Worm (Caenorhabditis elegans) whole organism, L4 larva: ENCODE results near the gene K11G12.6.

Source experiments
- D1046.2 ChIP-seq: fragments of 200-800 bp; sonication (Bioruptor generic); IDR thresholded peaks from 2 replicates; pipeline ENCODE4 v1.3.6; 2022; ENCODE audit warnings: missing genetic modification characterization, missing compliant biosample characterization
- F37D6.2 ChIP-seq: sonication (generic microtip); optimal IDR thresholded peaks from 2 replicates; lab custom pipeline; 2016; ENCODE audit warnings: mild to moderate bottlenecking, missing genetic modification characterization, missing compliant biosample characterization
- T20F7.1 ChIP-seq: fragments of 200-800 bp; sonication (Bioruptor generic); optimal IDR thresholded peaks from 2 replicates; lab custom pipeline; 2018; ENCODE audit warnings: mild to moderate bottlenecking, missing genetic modification characterization, missing compliant biosample characterization
- T26A8.4 ChIP-seq: fragments of 200-800 bp; sonication (Bioruptor generic); IDR thresholded peaks from 2 replicates; pipeline ENCODE4 v1.3.6; 2022; ENCODE audit warnings: missing genetic modification characterization, missing compliant biosample characterization
- Y75B8A.6 ChIP-seq: fragments of 200-800 bp; sonication (Bioruptor generic); IDR thresholded peaks from 2 replicates; pipeline ENCODE4 v1.3.6; 2022; ENCODE audit warnings: missing genetic modification reagents, missing genetic modification characterization, missing compliant biosample characterization
- ZK546.5 ChIP-seq, 2 experiments: sonication (generic microtip); optimal IDR thresholded peaks; 2 replicates each; lab custom pipeline; 2017; ENCODE audit warnings: missing biosample characterization in 2 of 2, missing genetic modification characterization in 2 of 2
- aly-2 ChIP-seq: sonication (generic microtip); optimal IDR thresholded peaks from 2 replicates; lab custom pipeline; 2018; ENCODE audit warnings: missing biosample characterization, missing genetic modification characterization
- ama-1 ChIP-seq: fragments of 150-350 bp; optimal IDR thresholded peaks from 2 replicates; lab custom pipeline; 2014; ENCODE audit warnings: inconsistent platforms, mixed read lengths
- arid-1 ChIP-seq: fragments of 200-800 bp; sonication (Bioruptor generic); conservative IDR thresholded peaks from 2 replicates; pipeline ENCODE4 v1.3.6; 2022; ENCODE audit warnings: missing genetic modification reagents, missing genetic modification characterization, missing compliant biosample characterization
- attf-4 ChIP-seq: sonication (generic microtip); optimal IDR thresholded peaks from 3 replicates; lab custom pipeline; 2017; ENCODE audit warnings: missing biosample characterization, missing genetic modification characterization
- ceh-20 ChIP-seq: fragments of 200-800 bp; sonication (Bioruptor generic); IDR thresholded peaks from 2 replicates; pipeline ENCODE4 v1.3.6; 2022; ENCODE audit warnings: missing genetic modification reagents, missing genetic modification characterization, missing compliant biosample characterization
- ceh-32 ChIP-seq: sonication (generic microtip); optimal IDR thresholded peaks from 2 replicates; lab custom pipeline; 2016; ENCODE audit warnings: mild to moderate bottlenecking, missing genetic modification characterization, missing compliant biosample characterization; ENCODE audit not compliant: poor library complexity
- ceh-44 ChIP-seq: fragments of 200-800 bp; sonication (Bioruptor generic); IDR thresholded peaks from 2 replicates; pipeline ENCODE4 v1.3.6; 2022; ENCODE audit warnings: missing genetic modification reagents, missing genetic modification characterization, missing compliant biosample characterization
- ceh-62 ChIP-seq: sonication (generic microtip); optimal IDR thresholded peaks from 2 replicates; lab custom pipeline; 2017; ENCODE audit warnings: missing biosample characterization, missing genetic modification characterization
- ctbp-1 ChIP-seq: fragments of 200-800 bp; sonication (Bioruptor generic); IDR thresholded peaks from 2 replicates; pipeline ENCODE4 v1.3.6; 2022; ENCODE audit warnings: missing genetic modification reagents, missing genetic modification characterization, missing compliant biosample characterization
- daf-12 ChIP-seq: fragments of 150-350 bp; optimal IDR thresholded peaks from 2 replicates; lab custom pipeline; 2014; ENCODE audit warnings: missing biosample characterization, missing genetic modification reagents, missing genetic modification characterization
- daf-19 ChIP-seq: fragments of 200-800 bp; sonication (Bioruptor generic); conservative IDR thresholded peaks from 2 replicates; pipeline ENCODE4 v1.3.6; 2022; ENCODE audit warnings: missing genetic modification characterization, missing compliant biosample characterization
- duxl-1 ChIP-seq: sonication (generic microtip); optimal IDR thresholded peaks from 2 replicates; lab custom pipeline; 2016; ENCODE audit warnings: mild to moderate bottlenecking, missing genetic modification characterization, moderate library complexity, missing compliant biosample characterization; ENCODE audit not compliant: poor library complexity
- egl-43 ChIP-seq: fragments of 200-800 bp; sonication (Bioruptor generic); IDR thresholded peaks from 2 replicates; pipeline ENCODE4 v1.3.6; 2022; ENCODE audit warnings: missing genetic modification reagents, missing genetic modification characterization, missing compliant biosample characterization
- fos-1 ChIP-seq: fragments of 150-350 bp; optimal IDR thresholded peaks from 2 replicates; lab custom pipeline; 2014; ENCODE audit warnings: missing biosample characterization, missing genetic modification characterization
- hlh-30 ChIP-seq: sonication (generic microtip); optimal IDR thresholded peaks from 2 replicates; lab custom pipeline; 2017; ENCODE audit warnings: antibody characterized with exemption, mild to moderate bottlenecking, missing genetic modification characterization, missing compliant biosample characterization; ENCODE audit not compliant: insufficient read depth
- hmg-1.1 ChIP-seq: fragments of 200-800 bp; sonication (Bioruptor generic); IDR thresholded peaks from 2 replicates; pipeline ENCODE4 v1.3.6; 2022; ENCODE audit warnings: missing genetic modification reagents, missing genetic modification characterization, missing compliant biosample characterization
- jun-1 ChIP-seq: fragments of 150-350 bp; optimal IDR thresholded peaks from 2 replicates; lab custom pipeline; 2014; ENCODE audit warnings: missing biosample characterization, missing genetic modification reagents, missing genetic modification characterization
- lin-1 ChIP-seq: fragments of 200-800 bp; sonication (Bioruptor generic); IDR thresholded peaks from 2 replicates; pipeline ENCODE4 v1.3.6; 2022; ENCODE audit warnings: missing genetic modification reagents, missing genetic modification characterization, missing compliant biosample characterization
- lin-13 ChIP-seq: fragments of 150-350 bp; optimal IDR thresholded peaks from 2 replicates; lab custom pipeline; 2014; ENCODE audit warnings: missing biosample characterization, missing genetic modification reagents, missing genetic modification characterization
- lin-38 ChIP-seq: fragments of 200-800 bp; sonication (Bioruptor generic); IDR thresholded peaks from 2 replicates; pipeline ENCODE4 v1.3.6; 2022; ENCODE audit warnings: missing genetic modification reagents, missing genetic modification characterization, missing compliant biosample characterization
- lir-3 ChIP-seq: sonication (generic microtip); optimal IDR thresholded peaks from 2 replicates; lab custom pipeline; 2016; ENCODE audit warnings: mild to moderate bottlenecking, missing genetic modification characterization, missing compliant biosample characterization
- madf-5 ChIP-seq, 2 experiments: fragments of 200-800 bp; sonication (Bioruptor generic); IDR thresholded peaks; 2 replicates each; pipeline ENCODE4 v1.3.6; 2022; ENCODE audit warnings: missing compliant biosample characterization in 2 of 2, missing genetic modification characterization in 2 of 2
- madf-9 ChIP-seq: fragments of 200-800 bp; sonication (Bioruptor generic); conservative IDR thresholded peaks from 2 replicates; pipeline ENCODE4 v1.3.6; 2022; ENCODE audit warnings: missing genetic modification reagents, missing genetic modification characterization, missing compliant biosample characterization
- mdt-29 ChIP-seq: fragments of 200-800 bp; sonication (Bioruptor generic); IDR thresholded peaks from 2 replicates; pipeline ENCODE4 v1.3.6; 2022; ENCODE audit warnings: missing genetic modification reagents, missing genetic modification characterization, missing compliant biosample characterization
- mes-2 ChIP-seq: sonication (generic microtip); optimal IDR thresholded peaks from 2 replicates; lab custom pipeline; 2016; ENCODE audit warnings: missing genotype, mild to moderate bottlenecking, missing genetic modification characterization, missing compliant biosample characterization; ENCODE audit not compliant: poor library complexity, severe bottlenecking
- nhr-10 ChIP-seq: fragments of 150-350 bp; optimal IDR thresholded peaks from 2 replicates; lab custom pipeline; 2014; ENCODE audit warnings: missing biosample characterization, missing genetic modification characterization
- nhr-11 ChIP-seq: fragments of 150-350 bp; optimal IDR thresholded peaks from 2 replicates; lab custom pipeline; 2014; ENCODE audit warnings: missing biosample characterization, missing genetic modification characterization
- nhr-111 ChIP-seq: fragments of 200-800 bp; sonication (Bioruptor generic); optimal IDR thresholded peaks from 2 replicates; lab custom pipeline; 2018; ENCODE audit warnings: mild to moderate bottlenecking, missing genetic modification characterization, missing compliant biosample characterization
- nhr-28 ChIP-seq: fragments of 150-350 bp; optimal IDR thresholded peaks from 2 replicates; lab custom pipeline; 2014; ENCODE audit warnings: missing biosample characterization, missing genetic modification characterization
- nhr-41 ChIP-seq: fragments of 200-800 bp; sonication (Bioruptor generic); IDR thresholded peaks from 2 replicates; pipeline ENCODE4 v1.3.6; 2022; ENCODE audit warnings: missing genetic modification reagents, missing genetic modification characterization, missing compliant biosample characterization
- nhr-42 ChIP-seq: fragments of 200-800 bp; sonication (Bioruptor generic); IDR thresholded peaks from 2 replicates; pipeline ENCODE4 v1.3.6; 2022; ENCODE audit warnings: missing genetic modification characterization, missing compliant biosample characterization
- nhr-48 ChIP-seq: sonication (generic microtip); optimal IDR thresholded peaks from 2 replicates; lab custom pipeline; 2016; ENCODE audit warnings: mild to moderate bottlenecking, missing genetic modification characterization, missing compliant biosample characterization
- nhr-76 ChIP-seq: fragments of 150-350 bp; optimal IDR thresholded peaks from 2 replicates; lab custom pipeline; 2014; ENCODE audit warnings: missing biosample characterization, missing genetic modification characterization
- pha-4 ChIP-seq, 2 experiments: fragments of 150-350 bp in 1 of 2; fragments of 200-800 bp in 1 of 2; sonication (Bioruptor generic) in 1 of 2; IDR thresholded peaks in 1 of 2; optimal IDR thresholded peaks in 1 of 2; 2 replicates each; pipeline versions ENCODE4 v1.3.6 to Lab custom; 2014 to 2022; ENCODE audit warnings: missing genetic modification characterization in 2 of 2, missing genetic modification reagents in 2 of 2, missing biosample characterization in 1 of 2, missing compliant biosample characterization in 1 of 2
- pqm-1 ChIP-seq: sonication (generic microtip); optimal IDR thresholded peaks from 2 replicates; lab custom pipeline; 2017; ENCODE audit warnings: missing biosample characterization, missing genetic modification characterization
- saeg-2 ChIP-seq: fragments of 200-800 bp; sonication (Bioruptor generic); IDR thresholded peaks from 2 replicates; pipeline ENCODE4 v1.3.6; 2022; ENCODE audit warnings: missing genetic modification reagents, missing genetic modification characterization, missing compliant biosample characterization
- snpc-4 ChIP-seq: fragments of 150-350 bp; optimal IDR thresholded peaks from 2 replicates; lab custom pipeline; 2014; ENCODE audit warnings: missing biosample characterization, missing genetic modification characterization
- spr-1 ChIP-seq: sonication (generic microtip); optimal IDR thresholded peaks from 2 replicates; lab custom pipeline; 2016; ENCODE audit warnings: mild to moderate bottlenecking, missing genetic modification characterization, missing compliant biosample characterization
- tag-97 ChIP-seq: fragments of 200-800 bp; sonication (Bioruptor generic); IDR thresholded peaks from 2 replicates; pipeline ENCODE4 v1.3.6; 2022; ENCODE audit warnings: missing genetic modification characterization, missing compliant biosample characterization
- unc-130 ChIP-seq: sonication (generic microtip); optimal IDR thresholded peaks from 2 replicates; lab custom pipeline; 2016; ENCODE audit warnings: missing genetic modification reagents, missing genetic modification characterization, missing compliant biosample characterization
- unc-39 ChIP-seq: sonication (generic microtip); optimal IDR thresholded peaks from 2 replicates; lab custom pipeline; 2017; ENCODE audit warnings: missing biosample characterization, missing genetic modification characterization
- unc-62 ChIP-seq, 3 experiments: fragments of 150-350 bp in 1 of 3; sonication (generic microtip); optimal IDR thresholded peaks in 2 of 3; peaks in 1 of 3; 1 replicate in 1 of 3; 2 replicates in 2 of 3; lab custom pipeline; 2014 to 2017; ENCODE audit warnings: missing biosample characterization in 3 of 3, missing genetic modification characterization in 3 of 3, missing genetic modification reagents in 3 of 3, missing genotype in 1 of 3
- zip-2 ChIP-seq: fragments of 150-350 bp; optimal IDR thresholded peaks from 2 replicates; lab custom pipeline; 2014; ENCODE audit warnings: missing biosample characterization, missing genetic modification characterization
- ztf-11 ChIP-seq: fragments of 150-350 bp; optimal IDR thresholded peaks from 2 replicates; lab custom pipeline; 2014; ENCODE audit warnings: missing biosample characterization, missing genetic modification characterization
- ztf-7 ChIP-seq: fragments of 150-350 bp; optimal IDR thresholded peaks from 2 replicates; lab custom pipeline; 2014; ENCODE audit warnings: missing biosample characterization, missing genetic modification characterization

Gene K11G12.6

ce11 chrX:6750145-6750544 lies 20.7 kb upstream of the K11G12.6 start (continued):
- TF ChIP-seq nhr-76: peak; percentile 38
- peak; percentile 85 for TF ChIP-seq pha-4 (GFP tag; IDR thresholded peaks at IDR 0.05; lab: Robert Waterston, UW)
- peak; percentile 93 for TF ChIP-seq pha-4 (tag; optimal IDR thresholded peaks at IDR 0.05; lab: Kevin White, UChicago)
- TF ChIP-seq ama-1 (lab: Kevin White, UChicago): no peak
- peak; percentile 97 for TF ChIP-seq hlh-30 (tag; lab: Kevin White, UChicago)
- no peak for TF ChIP-seq attf-4 (tag; lab: Kevin White, UChicago)
- peak; percentile 68 for TF ChIP-seq T26A8.4
- no peak for TF ChIP-seq nhr-111 (GFP tag; lab: Kevin White, UChicago)
- TF ChIP-seq mdt-29 (GFP tag; lab: Robert Waterston, UW): peak; percentile 83
- TF ChIP-seq ztf-11 (tag; lab: Kevin White, UChicago): no peak
- peak; percentile 58 for TF ChIP-seq hmg-1.1 (GFP tag; lab: Robert Waterston, UW)
- 0 out of 2 replicates have a peak, but pooled peaks have one; percentile 39 for TF ChIP-seq arid-1 (GFP tag; lab: Robert Waterston, UW)
- peak; percentile 73 for TF ChIP-seq mes-2 (tag; lab: Kevin White, UChicago)
- TF ChIP-seq snpc-4 (tag; lab: Kevin White, UChicago): no peak
- TF ChIP-seq ceh-62: no peak
- TF ChIP-seq T20F7.1: peak; percentile 45
- TF ChIP-seq duxl-1 (tag; lab: Kevin White, UChicago): peak; percentile 77
- peak; percentile 81; the same call in 1 of the 2 replicates for TF ChIP-seq saeg-2 (GFP tag; lab: Robert Waterston, UW)
- TF ChIP-seq lin-38 (GFP tag; lab: Robert Waterston, UW): peak; percentile 52
- TF ChIP-seq aly-2: no peak
- no peak for TF ChIP-seq F37D6.2 (tag; lab: Kevin White, UChicago)
- TF ChIP-seq ceh-32 (tag; lab: Kevin White, UChicago): no peak
- TF ChIP-seq jun-1 (tag; lab: Kevin White, UChicago): peak; percentile 75
- TF ChIP-seq nhr-11: peak; percentile 77
- no peak for TF ChIP-seq daf-12 (tag; lab: Kevin White, UChicago)
- no peak for TF ChIP-seq tag-97
- TF ChIP-seq lin-13: peak; percentile 42
- TF ChIP-seq lin-1 (GFP tag; lab: Robert Waterston, UW): peak; percentile 87
- peak; percentile 34 for TF ChIP-seq zip-2 (tag; lab: Kevin White, UChicago)
- no peak for TF ChIP-seq madf-5 (GFP tag; IDR thresholded peaks at IDR 0.05; lab: Robert Waterston, UW)
- 0 out of 2 replicates have a peak, but pooled peaks have one; percentile 21 for TF ChIP-seq nhr-41
- TF ChIP-seq daf-19 (GFP tag; lab: Robert Waterston, UW): no peak
- peak; percentile 52; the same call in 1 of the 2 replicates for TF ChIP-seq ctbp-1 (GFP tag; lab: Robert Waterston, UW)
- 0 out of 2 replicates have a peak, but pooled peaks have one; percentile 38 for TF ChIP-seq nhr-42 (GFP tag; lab: Robert Waterston, UW)
- TF ChIP-seq lir-3: no peak
- no peak for TF ChIP-seq ZK546.5 (tag; optimal IDR thresholded peaks at IDR 0.05; lab: Kevin White, UChicago)
- peak; percentile 25 for TF ChIP-seq ztf-7 (tag; lab: Kevin White, UChicago)
- TF ChIP-seq nhr-10 (tag; lab: Kevin White, UChicago): peak; percentile 90
- peak; percentile 41; the same call in 1 of the 2 replicates for TF ChIP-seq madf-9
- peak; percentile 98 for TF ChIP-seq nhr-48
- TF ChIP-seq ceh-20 (GFP tag; lab: Robert Waterston, UW): 0 out of 2 replicates have a peak, but pooled peaks have one; percentile 47
- TF ChIP-seq spr-1 (tag; lab: Kevin White, UChicago): peak; percentile 51
- peak; percentile 65 for TF ChIP-seq egl-43
- TF ChIP-seq D1046.2: no peak
- TF ChIP-seq fos-1 (tag; lab: Kevin White, UChicago): no peak
- no peak for TF ChIP-seq unc-39 (tag; lab: Kevin White, UChicago)
- TF ChIP-seq nhr-28 (tag; lab: Kevin White, UChicago): peak; percentile 97
- peak; percentile 31 for TF ChIP-seq pqm-1
- TF ChIP-seq Y75B8A.6 (GFP tag; lab: Robert Waterston, UW): no peak
- TF ChIP-seq unc-62 (GFP tag; optimal IDR thresholded peaks at IDR 0.05 in 1 of 2; lab: Kevin White, UChicago): peak in 1 of 2 experiments; percentile 96
- TF ChIP-seq unc-62 (tag; optimal IDR thresholded peaks at IDR 0.05; lab: Kevin White, UChicago): no peak
- TF ChIP-seq unc-130 (GFP tag; lab: Kevin White, UChicago): no peak
- TF ChIP-seq ceh-44: no peak
